Fruit fly (Drosophila melanogaster): ENCODE data around the gene CG15317.

Gene CG15317

dm6 chrX:9589928-9590327 is 33.6 kb upstream of the CG15317 start (continued):
- TF ChIP-seq Nf-YB (GFP tag; optimal IDR thresholded peaks at IDR 0.05): peak; percentile 13
- TF ChIP-seq Xrp1 (GFP tag; IDR thresholded peaks at IDR 0.05): peak; percentile 51
- TF ChIP-seq eve (GFP tag; optimal IDR thresholded peaks at IDR 0.05): peak in 1 of 2 experiments; percentile 67
- peak; percentile 33; the same call in 1 of the 2 replicates for TF ChIP-seq slbo (GFP tag; IDR thresholded peaks at IDR 0.05)
- TF ChIP-seq CG30403 (GFP tag; optimal IDR thresholded peaks at IDR 0.05): peak; percentile 57
- peak; percentile 39 for TF ChIP-seq D19B (GFP tag; optimal IDR thresholded peaks at IDR 0.05)
- peak; percentile 45 for TF ChIP-seq Fer3 (tag; optimal IDR thresholded peaks at IDR 0.05)
- peak; percentile 26 for TF ChIP-seq ewg (GFP tag; optimal IDR thresholded peaks at IDR 0.05)
- peak; percentile 25 for TF ChIP-seq Med (GFP tag)
- peak; percentile 13 for TF ChIP-seq CG12104 (GFP tag; optimal IDR thresholded peaks at IDR 0.05)
- TF ChIP-seq pan (optimal IDR thresholded peaks at IDR 0.05): no peak
- peak in 1 of 2 experiments; percentile 57 for TF ChIP-seq pan (GFP tag; optimal IDR thresholded peaks at IDR 0.05 in 1 of 2, IDR thresholded peaks at IDR 0.05 in 1 of 2)
- peak; percentile 44; the same call in 1 of the 2 replicates for TF ChIP-seq vvl (GFP tag; IDR thresholded peaks at IDR 0.05)
- TF ChIP-seq CG17361 (GFP tag; IDR thresholded peaks at IDR 0.05): peak; percentile 62
- no peak for TF ChIP-seq CG4617 (GFP tag; optimal IDR thresholded peaks at IDR 0.05; ENCODE audit: borderline replicate concordance)
- no peak for TF ChIP-seq pita (GFP tag; optimal IDR thresholded peaks at IDR 0.05)
- peak; percentile 5 for TF ChIP-seq CG16815 (GFP tag; optimal IDR thresholded peaks at IDR 0.05)
- TF ChIP-seq wdn (GFP tag; IDR thresholded peaks at IDR 0.05): no peak
- TF ChIP-seq CG10274 (GFP tag; optimal IDR thresholded peaks at IDR 0.05): peak; percentile 52
- peak; percentile 54 for TF ChIP-seq tap (tag; optimal IDR thresholded peaks at IDR 0.05)
- TF ChIP-seq zen (tag; optimal IDR thresholded peaks at IDR 0.05): no peak
- no peak for TF ChIP-seq tx (GFP tag; optimal IDR thresholded peaks at IDR 0.05)
- TF ChIP-seq Sox100B (GFP tag; optimal IDR thresholded peaks at IDR 0.05): peak; percentile 62
- TF ChIP-seq CG13894 (tag; optimal IDR thresholded peaks at IDR 0.05): peak; percentile 13
- TF ChIP-seq CG7556 (GFP tag; optimal IDR thresholded peaks at IDR 0.05): peak; percentile 47
- no peak for TF ChIP-seq CG4328 (GFP tag; optimal IDR thresholded peaks at IDR 0.05)
- TF ChIP-seq bab2 (GFP tag; optimal IDR thresholded peaks at IDR 0.05): peak; percentile 7
- no peak for TF ChIP-seq ab (GFP tag; optimal IDR thresholded peaks at IDR 0.05)
- TF ChIP-seq tgo (GFP tag; IDR thresholded peaks at IDR 0.05): peak; percentile 20; the same call in 1 of the 3 replicates
- TF ChIP-seq CG31365 (tag; optimal IDR thresholded peaks at IDR 0.05): no peak
- 0 out of 2 replicates have a peak, but pooled peaks have one; percentile 21 for TF ChIP-seq CG9932 (GFP tag; IDR thresholded peaks at IDR 0.05)
- no peak for TF ChIP-seq chm (GFP tag; IDR thresholded peaks at IDR 0.05)
- TF ChIP-seq lbe (GFP tag; optimal IDR thresholded peaks at IDR 0.05): peak; percentile 31
- TF ChIP-seq nau (GFP tag; optimal IDR thresholded peaks at IDR 0.05): peak; percentile 4
- TF ChIP-seq CG6813 (GFP tag; optimal IDR thresholded peaks at IDR 0.05): peak; percentile 7
- TF ChIP-seq Deaf1 (tag; optimal IDR thresholded peaks at IDR 0.05): peak; percentile 3
- peak; percentile 61 for TF ChIP-seq Ptx1 (GFP tag; IDR thresholded peaks at IDR 0.05)
- no peak for TF ChIP-seq CG5953 (GFP tag; IDR thresholded peaks at IDR 0.05)
- TF ChIP-seq CG11695 (GFP tag; IDR thresholded peaks at IDR 0.05): peak; percentile 54; the same call in 2 of the 3 replicates
- TF ChIP-seq chn (GFP tag; optimal IDR thresholded peaks at IDR 0.05): peak; percentile 10
- TF ChIP-seq D19A (tag; optimal IDR thresholded peaks at IDR 0.05): peak; percentile 84
- TF ChIP-seq CG7839 (tag; optimal IDR thresholded peaks at IDR 0.05): peak; percentile 65
- peak; percentile 76 for TF ChIP-seq gem (tag; optimal IDR thresholded peaks at IDR 0.05)
- TF ChIP-seq CG1602 (GFP tag; optimal IDR thresholded peaks at IDR 0.05): no peak
- peak; percentile 67 for TF ChIP-seq CG9437 (GFP tag; optimal IDR thresholded peaks at IDR 0.05)
- TF ChIP-seq tll (GFP tag; optimal IDR thresholded peaks at IDR 0.05): no peak
- no peak for TF ChIP-seq btn (GFP tag; optimal IDR thresholded peaks at IDR 0.05)
- no peak for TF ChIP-seq CG17802 (tag; optimal IDR thresholded peaks at IDR 0.05)
- TF ChIP-seq CG5180 (GFP tag; optimal IDR thresholded peaks at IDR 0.05): peak; percentile 4
- TF ChIP-seq CG34376 (GFP tag; optimal IDR thresholded peaks at IDR 0.05): peak; percentile 8
- TF ChIP-seq unpg (GFP tag; optimal IDR thresholded peaks at IDR 0.05): peak; percentile 52

Data from whole organism, embryonic.